Worm (Caenorhabditis elegans) whole organism, midembryonic: ENCODE data around the gene Y57A10C.10.

Source experiments
- T22C8.4 ChIP-seq: fragments of 200-800 bp; sonication (Bioruptor generic); IDR thresholded peaks from 2 replicates; pipeline ENCODE4 v1.3.6; 2022; ENCODE audit warnings: missing genetic modification characterization, missing compliant biosample characterization
- flt-1 ChIP-seq: fragments of 200-800 bp; sonication (Bioruptor generic); IDR thresholded peaks from 2 replicates; pipeline ENCODE4 v1.3.6; 2022; ENCODE audit warnings: missing genetic modification characterization, missing compliant biosample characterization
- ztf-29 ChIP-seq: fragments of 200-800 bp; sonication (Bioruptor generic); IDR thresholded peaks from 2 replicates; pipeline ENCODE4 v1.3.6; 2022; ENCODE audit warnings: missing genetic modification reagents, missing genetic modification characterization, missing compliant biosample characterization

DNA sequence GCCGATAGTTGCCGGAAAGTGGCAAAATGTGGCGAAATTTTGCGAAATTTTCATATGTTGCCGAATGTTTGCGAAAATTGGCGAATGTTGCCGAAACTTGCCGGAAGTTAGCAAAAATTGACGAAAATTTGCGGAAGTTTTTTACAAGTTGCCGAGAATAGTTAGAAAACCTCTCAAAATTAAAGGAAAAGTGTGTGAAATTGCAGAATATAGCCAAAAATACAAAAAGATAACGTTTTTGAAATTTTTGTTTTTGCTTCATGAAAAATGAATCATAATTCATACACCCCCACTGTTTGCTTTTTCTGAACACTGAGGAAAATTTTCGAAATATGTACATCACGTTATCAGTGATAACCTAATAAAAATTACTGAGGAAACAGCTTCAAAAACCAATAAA, 40.6 kb upstream of the Y57A10C.10 start:
- TF ChIP-seq T22C8.4 (GFP tag; lab: Robert Waterston, UW) (no peak), flt-1 (GFP tag; lab: Robert Waterston, UW) (no peak), ztf-29 (GFP tag; lab: Robert Waterston, UW) (no peak)
